In the genomic region with DNA sequence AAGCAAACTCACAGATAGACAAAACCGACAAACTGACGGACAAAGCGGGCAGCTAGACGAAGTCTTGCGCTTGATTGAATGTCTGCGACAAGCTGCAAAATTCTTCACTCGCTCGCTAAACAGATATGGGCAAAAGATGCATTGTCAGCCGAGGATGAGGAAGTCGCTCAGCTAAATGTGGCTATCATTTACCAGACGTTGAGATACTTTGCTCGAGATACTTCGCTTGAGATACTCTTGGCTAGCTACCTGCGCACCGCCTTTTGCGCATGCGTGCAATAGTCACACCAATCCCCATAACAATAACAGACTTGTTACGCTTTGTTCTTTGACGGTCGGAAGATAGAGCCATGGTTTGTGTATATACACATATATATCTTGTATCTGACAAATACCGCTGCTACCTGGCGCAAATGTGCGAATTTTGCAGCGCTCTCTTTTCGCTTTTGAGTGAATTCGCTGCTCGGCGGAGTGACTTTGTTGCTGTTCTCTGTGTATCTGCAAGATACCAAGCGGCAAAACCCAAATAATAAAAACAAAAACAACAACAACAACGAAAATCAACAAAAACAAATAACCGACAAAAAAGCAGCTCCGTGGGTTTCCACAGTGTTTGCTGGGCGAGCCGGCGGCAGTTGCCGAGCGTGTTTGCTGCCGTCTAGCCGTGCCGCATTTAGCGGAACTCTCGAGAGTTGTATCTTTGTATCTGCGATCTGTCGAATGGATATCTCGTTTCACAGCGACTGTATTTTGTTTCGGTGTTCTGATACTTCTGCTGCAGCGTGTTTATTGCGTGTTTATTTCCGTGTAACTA, we compare ENCODE assay signal across 2 fruit fly cellular contexts.
TF ChIP-seq lines count a peak whose summit lies in the region.

No protein-coding gene starts in this region.

TF ChIP-seq in whole organism, embryonic, 481 proteins besides CTCF, POLR2A, EP300 and RAD21 (continued from another document and continues in another):
- TF ChIP-seq CG1233 (GFP tag; optimal IDR thresholded peaks at IDR 0.05; lab: Kevin White, UChicago) = no peak
- peak; percentile 78 for TF ChIP-seq grn (GFP tag; optimal IDR thresholded peaks at IDR 0.05; lab: Kevin White, UChicago)
- TF ChIP-seq maf-S (GFP tag; optimal IDR thresholded peaks at IDR 0.05; lab: Kevin White, UChicago) = no peak
- no peak for TF ChIP-seq ttk (GFP tag; IDR thresholded peaks at IDR 0.05; lab: Robert Waterston, UW)
- TF ChIP-seq Med (GFP tag; lab: Kevin White, UChicago) = peak; percentile 31
- TF ChIP-seq gce (GFP tag; IDR thresholded peaks at IDR 0.05; lab: Robert Waterston, UW) = no peak
- peak; percentile 16; the same call in 1 of the 2 replicates for TF ChIP-seq Adf1 (GFP tag; IDR thresholded peaks at IDR 0.05; lab: Robert Waterston, UW)
- TF ChIP-seq her (GFP tag; optimal IDR thresholded peaks at IDR 0.05; lab: Kevin White, UChicago) = no peak
- peak; percentile 81 for TF ChIP-seq pros (GFP tag; optimal IDR thresholded peaks at IDR 0.05; lab: Kevin White, UChicago)
- no peak for TF ChIP-seq Dp (GFP tag; optimal IDR thresholded peaks at IDR 0.05; lab: Kevin White, UChicago)
- TF ChIP-seq sisA (GFP tag; IDR thresholded peaks at IDR 0.05; lab: Robert Waterston, UW) = no peak
- TF ChIP-seq CG18764 (GFP tag; optimal IDR thresholded peaks at IDR 0.05; lab: Kevin White, UChicago) = no peak
- no peak for TF ChIP-seq Meics (GFP tag; optimal IDR thresholded peaks at IDR 0.05; lab: Kevin White, UChicago)
- no peak for TF ChIP-seq CG4730 (GFP tag; IDR thresholded peaks at IDR 0.05; lab: Robert Waterston, UW)
- TF ChIP-seq Ravus (GFP tag; IDR thresholded peaks at IDR 0.05; lab: Robert Waterston, UW) = no peak
- TF ChIP-seq CG10959 (GFP tag; IDR thresholded peaks at IDR 0.05; lab: Robert Waterston, UW) = no peak
- no peak for TF ChIP-seq CG6272 (GFP tag; IDR thresholded peaks at IDR 0.05; lab: Robert Waterston, UW)
- TF ChIP-seq CG4360 (GFP tag; IDR thresholded peaks at IDR 0.05; lab: Robert Waterston, UW) = peak; percentile 90
- TF ChIP-seq CG42726 (GFP tag; IDR thresholded peaks at IDR 0.05; lab: Robert Waterston, UW; ENCODE audit: partially characterized antibody) = no peak
- no peak for TF ChIP-seq slbo (GFP tag; IDR thresholded peaks at IDR 0.05; lab: Robert Waterston, UW)
- TF ChIP-seq insv (GFP tag; optimal IDR thresholded peaks at IDR 0.05; lab: Kevin White, UChicago) = no peak
- no peak for TF ChIP-seq nerfin-1 (tag; optimal IDR thresholded peaks at IDR 0.05; lab: Kevin White, UChicago)
- no peak for TF ChIP-seq CG9215 (GFP tag; IDR thresholded peaks at IDR 0.05; lab: Robert Waterston, UW)
- 0 out of 2 replicates have a peak, but pooled peaks have one; percentile 8 for TF ChIP-seq Xrp1 (GFP tag; IDR thresholded peaks at IDR 0.05; lab: Robert Waterston, UW)
- no peak for TF ChIP-seq h (optimal IDR thresholded peaks at IDR 0.05; lab: Kevin White, UChicago)
- peak; percentile 23 for TF ChIP-seq odd (GFP tag; optimal IDR thresholded peaks at IDR 0.05; lab: Kevin White, UChicago)
- no peak for TF ChIP-seq Gsc (GFP tag; IDR thresholded peaks at IDR 0.05; lab: Robert Waterston, UW)
- no peak for TF ChIP-seq zf30C (GFP tag; optimal IDR thresholded peaks at IDR 0.05; lab: Kevin White, UChicago)
- TF ChIP-seq CG18599 (GFP tag; optimal IDR thresholded peaks at IDR 0.05; lab: Kevin White, UChicago) = no peak
- TF ChIP-seq sqz (GFP tag; optimal IDR thresholded peaks at IDR 0.05; lab: Kevin White, UChicago) = peak; percentile 39
- TF ChIP-seq CG8388 (GFP tag; optimal IDR thresholded peaks at IDR 0.05; lab: Kevin White, UChicago) = no peak
- TF ChIP-seq CoRest (tag; optimal IDR thresholded peaks at IDR 0.05; lab: Kevin White, UChicago) = no peak
- no peak for TF ChIP-seq peb (GFP tag; IDR thresholded peaks at IDR 0.05; lab: Robert Waterston, UW)
- TF ChIP-seq jumu (GFP tag; optimal IDR thresholded peaks at IDR 0.05; lab: Kevin White, UChicago) = no peak
- TF ChIP-seq unpg (GFP tag; optimal IDR thresholded peaks at IDR 0.05; lab: Kevin White, UChicago) = no peak
- no peak for TF ChIP-seq CG13424 (tag; optimal IDR thresholded peaks at IDR 0.05; lab: Kevin White, UChicago)
- TF ChIP-seq CG32767 (GFP tag; IDR thresholded peaks at IDR 0.05; lab: Robert Waterston, UW) = 0 out of 2 replicates have a peak, but pooled peaks have one; percentile 16
- TF ChIP-seq CG13894 (tag; optimal IDR thresholded peaks at IDR 0.05; lab: Kevin White, UChicago) = no peak
- TF ChIP-seq tio (GFP tag; optimal IDR thresholded peaks at IDR 0.05; lab: Kevin White, UChicago) = no peak
- TF ChIP-seq CG31224 (GFP tag; IDR thresholded peaks at IDR 0.05; lab: Robert Waterston, UW) = no peak
- TF ChIP-seq chinmo (GFP tag; IDR thresholded peaks at IDR 0.05; lab: Robert Waterston, UW; ENCODE audit: partially characterized antibody) = peak; percentile 87; the same call in 3 of the 4 replicates
- TF ChIP-seq sens (GFP tag; lab: Kevin White, UChicago) = no peak
- no peak for TF ChIP-seq CG17186 (GFP tag; optimal IDR thresholded peaks at IDR 0.05; lab: Kevin White, UChicago)
- no peak for TF ChIP-seq wdn (GFP tag; IDR thresholded peaks at IDR 0.05; lab: Robert Waterston, UW)
- no peak for TF ChIP-seq CG17385 (GFP tag; optimal IDR thresholded peaks at IDR 0.05; lab: Kevin White, UChicago)
- no peak for TF ChIP-seq CG8478 (optimal IDR thresholded peaks at IDR 0.05; lab: Kevin White, UChicago)
- peak; percentile 100 for TF ChIP-seq CG15479 (GFP tag; optimal IDR thresholded peaks at IDR 0.05; lab: Kevin White, UChicago)
- no peak for TF ChIP-seq CG4404 (GFP tag; IDR thresholded peaks at IDR 0.05; lab: Robert Waterston, UW)
- TF ChIP-seq Fer1 (GFP tag; optimal IDR thresholded peaks at IDR 0.05; lab: Kevin White, UChicago) = no peak
- no peak for TF ChIP-seq CG16815 (GFP tag; optimal IDR thresholded peaks at IDR 0.05; lab: Kevin White, UChicago)
- TF ChIP-seq CG11398 (GFP tag; optimal IDR thresholded peaks at IDR 0.05; lab: Kevin White, UChicago) = no peak
- no peak for TF ChIP-seq CG30403 (GFP tag; optimal IDR thresholded peaks at IDR 0.05; lab: Kevin White, UChicago)
- TF ChIP-seq CG7786 (GFP tag; optimal IDR thresholded peaks at IDR 0.05; lab: Kevin White, UChicago) = no peak
- TF ChIP-seq Hand (GFP tag; optimal IDR thresholded peaks at IDR 0.05; lab: Kevin White, UChicago) = no peak
- TF ChIP-seq Atf-2 (GFP tag; optimal IDR thresholded peaks at IDR 0.05; lab: Kevin White, UChicago) = no peak
- peak; percentile 5 for TF ChIP-seq Vsx1 (GFP tag; optimal IDR thresholded peaks at IDR 0.05; lab: Kevin White, UChicago)
- no peak for TF ChIP-seq PHDP (tag; optimal IDR thresholded peaks at IDR 0.05; lab: Kevin White, UChicago)
- TF ChIP-seq CG3838 (GFP tag; optimal IDR thresholded peaks at IDR 0.05; lab: Kevin White, UChicago) = no peak
- no peak for TF ChIP-seq Lpt (GFP tag; optimal IDR thresholded peaks at IDR 0.05; lab: Kevin White, UChicago)
- TF ChIP-seq ci (GFP tag; IDR thresholded peaks at IDR 0.05; lab: Robert Waterston, UW) = peak; percentile 57; the same call in 1 of the 3 replicates
- TF ChIP-seq nom (GFP tag; optimal IDR thresholded peaks at IDR 0.05; lab: Kevin White, UChicago) = peak; percentile 29
- TF ChIP-seq Aef1 (GFP tag; IDR thresholded peaks at IDR 0.05; lab: Robert Waterston, UW) = 0 out of 3 replicates have a peak, but pooled peaks have one; percentile 33
- no peak for TF ChIP-seq chn (GFP tag; optimal IDR thresholded peaks at IDR 0.05; lab: Kevin White, UChicago)

TF ChIP-seq in whole organism, prepupa, 60 proteins besides CTCF, POLR2A, EP300 and RAD21 (continued from another document):
- TF ChIP-seq Eip75B (GFP tag; optimal IDR thresholded peaks at IDR 0.05; lab: Kevin White, UChicago) (no peak), Blimp-1 (GFP tag; optimal IDR thresholded peaks at IDR 0.05; lab: Kevin White, UChicago) (no peak), svp (GFP tag; lab: Kevin White, UChicago) (no peak), Sox14 (GFP tag; optimal IDR thresholded peaks at IDR 0.05; lab: Kevin White, UChicago) (no peak), CG11294 (GFP tag; IDR thresholded peaks at IDR 0.05; lab: Robert Waterston, UW) (no peak), fkh (GFP tag; optimal IDR thresholded peaks at IDR 0.05; lab: Kevin White, UChicago) (peak; percentile 91), CG4318 (GFP tag; optimal IDR thresholded peaks at IDR 0.05; lab: Kevin White, UChicago) (no peak), Eip78C (GFP tag; lab: Kevin White, UChicago) (peak; percentile 72), topi (GFP tag; optimal IDR thresholded peaks at IDR 0.05; lab: Kevin White, UChicago) (no peak), net (GFP tag; optimal IDR thresholded peaks at IDR 0.05; lab: Kevin White, UChicago) (peak; percentile 21), CG6792 (GFP tag; optimal IDR thresholded peaks at IDR 0.05; lab: Kevin White, UChicago) (no peak), eg (GFP tag; IDR thresholded peaks at IDR 0.05; lab: Robert Waterston, UW) (peak; percentile 55; the same call in 2 of the 3 replicates), acj6 (GFP tag; optimal IDR thresholded peaks at IDR 0.05; lab: Kevin White, UChicago) (no peak), CG15336 (GFP tag; IDR thresholded peaks at IDR 0.05; lab: Robert Waterston, UW) (no peak; the same call in 1 of the 2 replicates), CG6276 (GFP tag; optimal IDR thresholded peaks at IDR 0.05; lab: Kevin White, UChicago) (peak; percentile 47), cyc (GFP tag; optimal IDR thresholded peaks at IDR 0.05; lab: Kevin White, UChicago) (no peak), CG7368 (GFP tag; optimal IDR thresholded peaks at IDR 0.05; lab: Kevin White, UChicago) (no peak), CG6163 (GFP tag; IDR thresholded peaks at IDR 0.05; lab: Robert Waterston, UW) (peak; percentile 51; the same call in 1 of the 3 replicates), CG9139 (GFP tag; optimal IDR thresholded peaks at IDR 0.05; lab: Kevin White, UChicago) (no peak), CG6808 (GFP tag; optimal IDR thresholded peaks at IDR 0.05; lab: Kevin White, UChicago) (peak; percentile 31), Ets21C (GFP tag; optimal IDR thresholded peaks at IDR 0.05; lab: Kevin White, UChicago) (no peak), Sox15 (GFP tag; optimal IDR thresholded peaks at IDR 0.05; lab: Kevin White, UChicago) (no peak), ss (GFP tag; optimal IDR thresholded peaks at IDR 0.05; lab: Kevin White, UChicago) (no peak), Hr39 (GFP tag; optimal IDR thresholded peaks at IDR 0.05; lab: Kevin White, UChicago) (no peak), Hr38 (GFP tag; optimal IDR thresholded peaks at IDR 0.05; lab: Kevin White, UChicago) (no peak), esn (GFP tag; optimal IDR thresholded peaks at IDR 0.05; lab: Kevin White, UChicago) (no peak), CG8319 (GFP tag; optimal IDR thresholded peaks at IDR 0.05; lab: Kevin White, UChicago) (no peak), CG8119 (GFP tag; IDR thresholded peaks at IDR 0.05; lab: Robert Waterston, UW) (peak; percentile 49; the same call in 1 of the 3 replicates), spab (GFP tag; optimal IDR thresholded peaks at IDR 0.05; lab: Kevin White, UChicago) (no peak), pdm3 (GFP tag; optimal IDR thresholded peaks at IDR 0.05; lab: Kevin White, UChicago) (no peak), CG16779 (tag; optimal IDR thresholded peaks at IDR 0.05; lab: Kevin White, UChicago) (peak; percentile 1), CG6854 (GFP tag; optimal IDR thresholded peaks at IDR 0.05; lab: Kevin White, UChicago) (peak; percentile 79), Gug (GFP tag; IDR thresholded peaks at IDR 0.05; lab: Robert Waterston, UW) (no peak), CG31627 (GFP tag; optimal IDR thresholded peaks at IDR 0.05; lab: Kevin White, UChicago) (no peak), fd59A (GFP tag; optimal IDR thresholded peaks at IDR 0.05; lab: Kevin White, UChicago) (no peak), CG3919 (GFP tag; optimal IDR thresholded peaks at IDR 0.05; lab: Kevin White, UChicago) (peak; percentile 7), CG3032 (tag; optimal IDR thresholded peaks at IDR 0.05; lab: Kevin White, UChicago) (no peak), Sox102F (GFP tag; optimal IDR thresholded peaks at IDR 0.05; lab: Kevin White, UChicago) (no peak), CG32006 (GFP tag; optimal IDR thresholded peaks at IDR 0.05; lab: Kevin White, UChicago) (no peak), Met (GFP tag; optimal IDR thresholded peaks at IDR 0.05; lab: Kevin White, UChicago) (no peak)
